Fruit fly (Drosophila melanogaster): Measurements from ENCODE around the gene hng3.

Gene hng3

DNA sequence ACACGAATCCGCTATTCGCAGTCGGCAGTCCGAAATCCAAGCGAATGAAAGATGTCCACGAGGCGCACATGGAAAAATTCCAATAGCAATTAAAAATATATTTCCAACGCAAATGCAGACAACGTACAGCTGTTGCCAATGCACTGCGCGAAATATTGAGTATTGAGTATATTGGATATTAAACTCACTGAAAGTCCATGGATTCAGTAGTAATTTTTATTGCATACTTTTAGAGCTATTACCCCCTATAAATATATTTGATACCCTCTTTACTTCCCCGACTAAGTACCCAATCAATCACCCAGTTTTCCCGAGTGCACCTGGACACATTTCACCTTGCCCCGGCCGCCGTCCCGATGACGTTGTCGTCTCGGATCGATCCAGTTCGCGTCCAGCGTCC, 13.6 kb downstream of the hng3 start:
- peak; percentile 13 for TF ChIP-seq lz (GFP tag; optimal IDR thresholded peaks at IDR 0.05)
- peak; percentile 3 for TF ChIP-seq CG1621 (tag; optimal IDR thresholded peaks at IDR 0.05)
- no peak for TF ChIP-seq Hr38 (GFP tag; optimal IDR thresholded peaks at IDR 0.05)
- peak; percentile 94 for TF ChIP-seq Hr4 (GFP tag; optimal IDR thresholded peaks at IDR 0.05)
- peak; percentile 74 for TF ChIP-seq CG6276 (GFP tag; optimal IDR thresholded peaks at IDR 0.05)
- TF ChIP-seq CG8319 (GFP tag; optimal IDR thresholded peaks at IDR 0.05) = no peak
- TF ChIP-seq CG4318 (GFP tag; optimal IDR thresholded peaks at IDR 0.05) = peak; percentile 88
- peak; percentile 86 for TF ChIP-seq Lpt (GFP tag; optimal IDR thresholded peaks at IDR 0.05)
- TF ChIP-seq dsx (GFP tag; optimal IDR thresholded peaks at IDR 0.05; ENCODE audit: poor library complexity, severe bottlenecking) = no peak
- TF ChIP-seq vri (GFP tag; optimal IDR thresholded peaks at IDR 0.05) = no peak
- TF ChIP-seq CG3032 (tag; optimal IDR thresholded peaks at IDR 0.05) = peak; percentile 18
- no peak for TF ChIP-seq ss (GFP tag; optimal IDR thresholded peaks at IDR 0.05)
- TF ChIP-seq net (GFP tag; optimal IDR thresholded peaks at IDR 0.05) = peak; percentile 32
- TF ChIP-seq Smox (GFP tag; optimal IDR thresholded peaks at IDR 0.05) = no peak
- TF ChIP-seq Ets21C (GFP tag; optimal IDR thresholded peaks at IDR 0.05) = no peak
- TF ChIP-seq CG16779 (tag; optimal IDR thresholded peaks at IDR 0.05) = peak; percentile 22
- TF ChIP-seq pdm3 (GFP tag; optimal IDR thresholded peaks at IDR 0.05) = peak; percentile 49
- TF ChIP-seq CG6854 (GFP tag; optimal IDR thresholded peaks at IDR 0.05) = no peak
- TF ChIP-seq fd59A (GFP tag; optimal IDR thresholded peaks at IDR 0.05) = no peak
- peak; percentile 82 for TF ChIP-seq CG6163 (GFP tag; IDR thresholded peaks at IDR 0.05)
- peak; percentile 18 for TF ChIP-seq Met (GFP tag; optimal IDR thresholded peaks at IDR 0.05)
- no peak for TF ChIP-seq CG11902 (GFP tag; optimal IDR thresholded peaks at IDR 0.05)
- TF ChIP-seq CG7368 (GFP tag; optimal IDR thresholded peaks at IDR 0.05) = peak; percentile 17
- TF ChIP-seq dac (GFP tag; optimal IDR thresholded peaks at IDR 0.05) = peak; percentile 88
- TF ChIP-seq Gug (GFP tag; IDR thresholded peaks at IDR 0.05) = peak; percentile 68
- peak; percentile 87 for TF ChIP-seq CG15336 (GFP tag; IDR thresholded peaks at IDR 0.05)
- peak; percentile 56 for TF ChIP-seq Eip75B (GFP tag; optimal IDR thresholded peaks at IDR 0.05)
- no peak for TF ChIP-seq CG6808 (GFP tag; optimal IDR thresholded peaks at IDR 0.05)
- TF ChIP-seq fkh (GFP tag; optimal IDR thresholded peaks at IDR 0.05) = no peak
- TF ChIP-seq Eip78C (GFP tag) = peak; percentile 87
- peak; percentile 2 for TF ChIP-seq CG34406 (GFP tag; optimal IDR thresholded peaks at IDR 0.05)
- peak; percentile 51 for TF ChIP-seq CG10631 (GFP tag; optimal IDR thresholded peaks at IDR 0.05)
- peak; percentile 16 for TF ChIP-seq acj6 (GFP tag; optimal IDR thresholded peaks at IDR 0.05)
- no peak for TF ChIP-seq CG31627 (GFP tag; optimal IDR thresholded peaks at IDR 0.05)
- TF ChIP-seq Sox15 (GFP tag; optimal IDR thresholded peaks at IDR 0.05) = no peak
- peak; percentile 73 for TF ChIP-seq achi (GFP tag; optimal IDR thresholded peaks at IDR 0.05)
- TF ChIP-seq salr (GFP tag; optimal IDR thresholded peaks at IDR 0.05) = peak in 1 of 2 experiments; percentile 63
- TF ChIP-seq Eip93F (GFP tag; optimal IDR thresholded peaks at IDR 0.05) = no peak
- TF ChIP-seq OdsH (GFP tag; optimal IDR thresholded peaks at IDR 0.05) = peak; percentile 60
- peak; percentile 65; the same call in 1 of the 2 replicates for TF ChIP-seq CG11294 (GFP tag; IDR thresholded peaks at IDR 0.05)
- no peak for TF ChIP-seq fd85E (GFP tag; optimal IDR thresholded peaks at IDR 0.05)
- no peak for TF ChIP-seq Sox102F (GFP tag; optimal IDR thresholded peaks at IDR 0.05)
- TF ChIP-seq spab (GFP tag; optimal IDR thresholded peaks at IDR 0.05) = peak; percentile 7
- TF ChIP-seq CG8119 (GFP tag; IDR thresholded peaks at IDR 0.05) = peak; percentile 90
- TF ChIP-seq svp (GFP tag) = peak; percentile 59
- peak; percentile 91 for TF ChIP-seq eg (GFP tag; IDR thresholded peaks at IDR 0.05)
- no peak for TF ChIP-seq Blimp-1 (GFP tag; optimal IDR thresholded peaks at IDR 0.05)
- TF ChIP-seq Sox14 (GFP tag; optimal IDR thresholded peaks at IDR 0.05) = peak; percentile 52
- peak; percentile 41 for TF ChIP-seq CG11762 (GFP tag; optimal IDR thresholded peaks at IDR 0.05; ENCODE audit: insufficient read depth)
- TF ChIP-seq CG10669 (GFP tag; optimal IDR thresholded peaks at IDR 0.05) = peak; percentile 19
- peak; percentile 33 for TF ChIP-seq Ets96B (tag; optimal IDR thresholded peaks at IDR 0.05)
- TF ChIP-seq CG9139 (GFP tag; optimal IDR thresholded peaks at IDR 0.05) = no peak

Measured in whole organism, prepupa.